Fruit fly (Drosophila melanogaster) whole organism, embryonic: ENCODE measurements around the gene CG42749.

Experiments used
- Antp ChIP-seq: fragments of 200-800 bp; sonication (Bioruptor generic); optimal IDR thresholded peaks from 3 replicates; lab custom pipeline; 2016; ENCODE audit warnings: missing biosample characterization, missing genetic modification characterization
- B-H2 ChIP-seq: fragments of 200-800 bp; sonication (Bioruptor generic); optimal IDR thresholded peaks from 2 replicates; lab custom pipeline; 2018; ENCODE audit warnings: missing biosample characterization, mild to moderate bottlenecking, missing genetic modification characterization
- CG10462 ChIP-seq: fragments of 200-800 bp; sonication (Bioruptor generic); optimal IDR thresholded peaks from 2 replicates; lab custom pipeline; 2016; ENCODE audit warnings: missing biosample characterization, missing genetic modification characterization
- CG13624 ChIP-seq: fragments of 200-800 bp; sonication (Bioruptor generic); optimal IDR thresholded peaks from 2 replicates; lab custom pipeline; 2016; ENCODE audit warnings: missing biosample characterization, missing genetic modification characterization
- CG13894 ChIP-seq: fragments of 200-800 bp; sonication (Bioruptor generic); optimal IDR thresholded peaks from 3 replicates; lab custom pipeline; 2018; ENCODE audit warnings: missing biosample characterization, mild to moderate bottlenecking, missing genetic modification characterization, moderate library complexity
- CG14014 ChIP-seq: fragments of 200-800 bp; sonication (Bioruptor generic); IDR thresholded peaks from 2 replicates; pipeline ENCODE4 v1.3.6; 2022; ENCODE audit warnings: missing biosample characterization, missing genetic modification characterization
- CG2120 ChIP-seq: fragments of 200-800 bp; sonication (Bioruptor generic); optimal IDR thresholded peaks from 3 replicates; lab custom pipeline; 2016; ENCODE audit warnings: missing biosample characterization, missing genetic modification characterization
- CG31224 ChIP-seq: fragments of 200-800 bp; sonication (Bioruptor generic); IDR thresholded peaks from 2 replicates; pipeline ENCODE4 v1.3.6; 2022; ENCODE audit warnings: missing biosample characterization, missing genetic modification characterization
- CG32772 ChIP-seq: fragments of 200-800 bp; sonication (Bioruptor generic); IDR thresholded peaks from 2 replicates; pipeline ENCODE4 v1.3.6; 2022; ENCODE audit warnings: missing biosample characterization, missing genetic modification characterization
- CG3281 ChIP-seq: fragments of 200-800 bp; sonication (Bioruptor generic); optimal IDR thresholded peaks from 3 replicates; lab custom pipeline; 2017; ENCODE audit warnings: missing biosample characterization, mild to moderate bottlenecking, missing genetic modification characterization
- CG34376 ChIP-seq: fragments of 200-800 bp; sonication (Bioruptor generic); optimal IDR thresholded peaks from 2 replicates; lab custom pipeline; 2018; ENCODE audit warnings: missing biosample characterization, mild to moderate bottlenecking, missing genetic modification characterization
- CG42726 ChIP-seq: fragments of 200-800 bp; sonication (Bioruptor generic); IDR thresholded peaks from 2 replicates; pipeline ENCODE4 v1.3.6; 2022; ENCODE audit warnings: missing biosample characterization, missing genetic modification characterization; ENCODE audit not compliant: partially characterized antibody
- CG5245 ChIP-seq: fragments of 200-800 bp; sonication (Bioruptor generic); optimal IDR thresholded peaks from 3 replicates; lab custom pipeline; 2016; ENCODE audit warnings: missing biosample characterization, missing genetic modification characterization
- CG6854 ChIP-seq: fragments of 200-800 bp; sonication (Bioruptor generic); optimal IDR thresholded peaks from 3 replicates; lab custom pipeline; 2017; ENCODE audit warnings: missing biosample characterization, mild to moderate bottlenecking, missing genetic modification characterization
- CG8924 ChIP-seq: fragments of 200-800 bp; optimal IDR thresholded peaks from 3 replicates; lab custom pipeline; 2019; ENCODE audit warnings: missing biosample characterization, mild to moderate bottlenecking, missing genetic modification characterization, moderate library complexity
- CG9609 ChIP-seq: fragments of 200-800 bp; sonication (Bioruptor generic); optimal IDR thresholded peaks from 3 replicates; lab custom pipeline; 2016; ENCODE audit warnings: missing biosample characterization, missing genetic modification characterization
- CG9797 ChIP-seq: fragments of 200-800 bp; sonication (Bioruptor generic); optimal IDR thresholded peaks from 3 replicates; lab custom pipeline; 2018; ENCODE audit warnings: missing biosample characterization, mild to moderate bottlenecking, missing genetic modification characterization
- CTCF ChIP-seq: fragments of 200-800 bp; sonication (Bioruptor generic); optimal IDR thresholded peaks from 2 replicates; lab custom pipeline; 2017; ENCODE audit warnings: missing biosample characterization, mild to moderate bottlenecking, missing genetic modification characterization, moderate library complexity
- CoRest ChIP-seq: fragments of 200-800 bp; sonication (Bioruptor generic); optimal IDR thresholded peaks from 3 replicates; lab custom pipeline; 2018; ENCODE audit warnings: missing biosample characterization, mild to moderate bottlenecking, missing genetic modification characterization, moderate library complexity
- Elba2 ChIP-seq: fragments of 200-800 bp; sonication (Bioruptor generic); optimal IDR thresholded peaks from 3 replicates; lab custom pipeline; 2016; ENCODE audit warnings: missing biosample characterization, missing genetic modification characterization
- Ets65A ChIP-seq: fragments of 200-800 bp; sonication (Bioruptor generic); peaks from one replicate; lab custom pipeline; 2016; ENCODE audit warnings: missing biosample characterization, missing genetic modification characterization
- Fer2 ChIP-seq: fragments of 200-800 bp; sonication (Bioruptor generic); optimal IDR thresholded peaks from 2 replicates; lab custom pipeline; 2018; ENCODE audit warnings: missing biosample characterization, mild to moderate bottlenecking, missing genetic modification characterization, moderate library complexity
- Gsc ChIP-seq: fragments of 200-800 bp; sonication (Bioruptor generic); IDR thresholded peaks from 2 replicates; pipeline ENCODE4 v1.3.6; 2022; ENCODE audit warnings: missing biosample characterization, missing genetic modification characterization
- H15 ChIP-seq: fragments of 200-800 bp; sonication (Bioruptor generic); IDR thresholded peaks from 3 replicates; pipeline ENCODE4 v1.3.6; 2022; ENCODE audit warnings: missing biosample characterization, missing genetic modification characterization
- Hmx ChIP-seq: fragments of 200-800 bp; sonication (Bioruptor generic); optimal IDR thresholded peaks from 2 replicates; lab custom pipeline; 2016; ENCODE audit warnings: missing biosample characterization, missing genetic modification characterization
- Hr39 ChIP-seq: fragments of >200 bp; optimal IDR thresholded peaks from 2 replicates; lab custom pipeline; 2017
- Kr ChIP-seq: fragments of 200-800 bp; sonication (Bioruptor generic); optimal IDR thresholded peaks from 2 replicates; lab custom pipeline; 2017; ENCODE audit warnings: missing biosample characterization, mild to moderate bottlenecking, missing genetic modification characterization
- Mes4 ChIP-seq: fragments of 200-800 bp; sonication (Bioruptor generic); optimal IDR thresholded peaks from 2 replicates; lab custom pipeline; 2016; ENCODE audit warnings: missing biosample characterization, missing genetic modification characterization
- Opbp ChIP-seq: fragments of 200-800 bp; sonication (Bioruptor generic); IDR thresholded peaks from 3 replicates; pipeline ENCODE4 v1.3.6; 2022; ENCODE audit warnings: missing biosample characterization, missing genetic modification characterization; ENCODE audit not compliant: partially characterized antibody
- Optix ChIP-seq: fragments of 200-800 bp; sonication (Bioruptor generic); IDR thresholded peaks from 3 replicates; pipeline ENCODE4 v1.3.6; 2022; ENCODE audit warnings: missing biosample characterization, missing genetic modification characterization
- Scr ChIP-seq: fragments of 200-800 bp; sonication (Bioruptor generic); IDR thresholded peaks from 2 replicates; pipeline ENCODE4 v1.3.6; 2022; ENCODE audit warnings: missing biosample characterization, missing genetic modification characterization; ENCODE audit not compliant: partially characterized antibody
- Sox100B ChIP-seq: fragments of 200-800 bp; sonication (Bioruptor generic); optimal IDR thresholded peaks from 3 replicates; lab custom pipeline; 2018; ENCODE audit warnings: missing biosample characterization, mild to moderate bottlenecking, missing genetic modification characterization
- ac ChIP-seq: fragments of 200-800 bp; sonication (Bioruptor generic); optimal IDR thresholded peaks from 3 replicates; lab custom pipeline; 2017; ENCODE audit warnings: missing biosample characterization, mild to moderate bottlenecking, missing genetic modification characterization
- croc ChIP-seq: fragments of 200-800 bp; sonication (Bioruptor generic); conservative IDR thresholded peaks from 3 replicates; pipeline ENCODE4 v1.3.6; 2022; ENCODE audit warnings: missing biosample characterization, missing genetic modification characterization
- cwo ChIP-seq: fragments of 200-800 bp; sonication (Bioruptor generic); optimal IDR thresholded peaks from 3 replicates; lab custom pipeline; 2017; ENCODE audit warnings: missing biosample characterization, missing genetic modification characterization, mild to moderate bottlenecking, moderate library complexity, missing genetic modification reagents
- fd64A ChIP-seq: fragments of 200-800 bp; sonication (Bioruptor generic); optimal IDR thresholded peaks from 3 replicates; lab custom pipeline; 2018; ENCODE audit warnings: missing biosample characterization, mild to moderate bottlenecking, missing genetic modification characterization
- gcm ChIP-seq: fragments of 200-800 bp; sonication (Bioruptor generic); optimal IDR thresholded peaks from 2 replicates; lab custom pipeline; 2019; ENCODE audit warnings: missing biosample characterization, mild to moderate bottlenecking, missing genetic modification characterization, moderate library complexity
- gro ChIP-seq: fragments of 200-800 bp; sonication (Bioruptor generic); optimal IDR thresholded peaks from 2 replicates; lab custom pipeline; 2016; ENCODE audit warnings: missing biosample characterization, missing genetic modification characterization
- h ChIP-seq: fragments of >200 bp; optimal IDR thresholded peaks from 2 replicates; lab custom pipeline; 2017
- hkb ChIP-seq, 2 experiments: fragments of 200-800 bp in 1 of 2; fragments of >200 bp in 1 of 2; sonication (Bioruptor generic) in 1 of 2; IDR thresholded peaks in 1 of 2; optimal IDR thresholded peaks in 1 of 2; 2 replicates each; pipeline versions ENCODE4 v1.3.6 to Lab custom; 2017 to 2022; ENCODE audit warnings: missing biosample characterization in 1 of 2, missing genetic modification characterization in 1 of 2
- kah ChIP-seq: fragments of 200-800 bp; sonication (Bioruptor generic); optimal IDR thresholded peaks from 2 replicates; lab custom pipeline; 2018; ENCODE audit warnings: missing biosample characterization, mild to moderate bottlenecking, missing genetic modification characterization
- klu ChIP-seq: fragments of 200-800 bp; sonication (Bioruptor generic); IDR thresholded peaks from 2 replicates; pipeline ENCODE4 v1.3.6; 2022; ENCODE audit warnings: missing biosample characterization, missing genetic modification characterization
- luna ChIP-seq: fragments of 200-800 bp; sonication (Bioruptor generic); optimal IDR thresholded peaks from 2 replicates; lab custom pipeline; 2016; ENCODE audit warnings: missing biosample characterization, missing genetic modification characterization
- mirr ChIP-seq: fragments of 200-800 bp; sonication (Bioruptor generic); optimal IDR thresholded peaks from 3 replicates; lab custom pipeline; 2018; ENCODE audit warnings: missing biosample characterization, mild to moderate bottlenecking, missing genetic modification characterization
- pb ChIP-seq: fragments of 200-800 bp; sonication (Bioruptor generic); optimal IDR thresholded peaks from 3 replicates; lab custom pipeline; 2016; ENCODE audit warnings: missing biosample characterization, missing genetic modification characterization
- peb ChIP-seq: fragments of 200-800 bp; sonication (Bioruptor generic); IDR thresholded peaks from 2 replicates; pipeline ENCODE4 v1.3.6; 2022; ENCODE audit warnings: missing biosample characterization, missing genetic modification characterization
- pho ChIP-seq: fragments of 200-800 bp; sonication (Bioruptor generic); optimal IDR thresholded peaks from 2 replicates; lab custom pipeline; 2016; ENCODE audit warnings: missing biosample characterization, missing genetic modification characterization
- so ChIP-seq: fragments of 200-800 bp; sonication (Bioruptor generic); IDR thresholded peaks from 3 replicates; pipeline ENCODE4 v1.3.6; 2022; ENCODE audit warnings: missing biosample characterization, missing genetic modification characterization
- ssp ChIP-seq: fragments of 200-800 bp; sonication (Bioruptor generic); IDR thresholded peaks from 2 replicates; pipeline ENCODE4 v1.3.6; 2022; ENCODE audit warnings: missing biosample characterization, missing genetic modification characterization
- tio ChIP-seq: fragments of 200-800 bp; sonication (Bioruptor generic); optimal IDR thresholded peaks from 2 replicates; lab custom pipeline; 2017; ENCODE audit warnings: missing biosample characterization, missing genetic modification characterization, inconsistent platforms
- trem ChIP-seq: fragments of 200-800 bp; optimal IDR thresholded peaks from 3 replicates; lab custom pipeline; 2019; ENCODE audit warnings: missing biosample characterization, mild to moderate bottlenecking, missing genetic modification characterization, moderate library complexity
- z ChIP-seq: fragments of 200-800 bp; sonication (Bioruptor generic); IDR thresholded peaks from 3 replicates; pipeline ENCODE4 v1.3.6; 2022; ENCODE audit warnings: missing biosample characterization, missing genetic modification characterization
- zfh2 ChIP-seq: fragments of 200-800 bp; sonication (Bioruptor generic); optimal IDR thresholded peaks from 2 replicates; lab custom pipeline; 2016; ENCODE audit warnings: missing biosample characterization, missing genetic modification characterization

The CG42749 gene

DNA sequence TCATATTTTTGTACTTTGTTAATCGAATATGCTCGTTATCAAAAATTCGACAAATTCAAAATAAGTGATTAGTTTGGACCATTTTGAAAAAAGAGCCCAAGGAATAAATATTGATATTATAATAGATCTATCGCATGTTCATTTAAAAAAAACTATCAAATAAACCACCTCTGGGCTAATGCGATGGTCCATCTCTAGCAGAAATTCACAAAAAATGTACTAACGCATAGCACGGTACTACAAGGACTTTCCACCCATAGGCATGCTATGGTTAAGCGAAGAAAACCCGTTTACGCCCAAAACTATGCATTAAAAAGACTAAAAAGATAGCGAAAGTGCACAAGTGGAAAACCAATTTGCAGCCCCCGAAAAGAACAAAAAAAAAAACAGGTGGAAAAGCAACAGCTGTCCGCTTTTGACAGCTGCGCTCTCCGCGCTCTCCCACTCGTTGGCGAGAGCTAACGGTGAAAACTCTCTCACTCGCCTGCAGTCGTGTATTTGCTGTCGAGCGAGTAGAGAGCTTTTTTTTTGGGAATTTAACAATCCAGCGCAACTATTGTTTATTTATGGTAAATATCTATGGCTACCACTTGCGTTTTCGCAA, 36.5 kb downstream of the CG42749 start, which contains the start of gene CanB (continued):
- TF ChIP-seq CG9797 (GFP tag; lab: Kevin White, UChicago) = peak; percentile 5
- TF ChIP-seq Sox100B (GFP tag; lab: Kevin White, UChicago) = no peak
- no peak for TF ChIP-seq CG32772
- no peak for TF ChIP-seq kah (GFP tag; lab: Kevin White, UChicago)
- no peak for TF ChIP-seq Ets65A (GFP tag; lab: Kevin White, UChicago)
- no peak for TF ChIP-seq zfh2 (GFP tag; lab: Kevin White, UChicago)
- peak; percentile 11 for TF ChIP-seq CoRest (tag; lab: Kevin White, UChicago)
- peak; percentile 53; the same call in 2 of the 3 replicates for TF ChIP-seq Opbp
- no peak for TF ChIP-seq luna (GFP tag; lab: Kevin White, UChicago)
- TF ChIP-seq gro = peak; percentile 31
- no peak for TF ChIP-seq CG6854 (GFP tag; lab: Kevin White, UChicago)
- TF ChIP-seq z = no peak
- TF ChIP-seq H15 (GFP tag; lab: Robert Waterston, UW) = no peak
- TF ChIP-seq trem (tag; lab: Kevin White, UChicago) = no peak
- no peak for TF ChIP-seq croc (GFP tag; lab: Robert Waterston, UW)
- no peak for TF ChIP-seq CG3281 (GFP tag; lab: Kevin White, UChicago)
- no peak for TF ChIP-seq Hr39
- no peak for TF ChIP-seq hkb (optimal IDR thresholded peaks at IDR 0.05; lab: Kevin White, UChicago)
- TF ChIP-seq hkb (GFP tag; IDR thresholded peaks at IDR 0.05; lab: Robert Waterston, UW) = 0 out of 2 replicates have a peak, but pooled peaks have one; percentile 28
- TF ChIP-seq h (lab: Kevin White, UChicago) = no peak
- TF ChIP-seq CG5245 = no peak
- no peak for TF ChIP-seq CTCF (GFP tag; lab: Kevin White, UChicago)
- no peak for TF ChIP-seq Gsc (GFP tag; lab: Robert Waterston, UW)
- TF ChIP-seq Scr (GFP tag; lab: Robert Waterston, UW) = peak; percentile 72
- TF ChIP-seq CG14014 (GFP tag; lab: Robert Waterston, UW) = no peak
- TF ChIP-seq cwo (GFP tag; lab: Kevin White, UChicago) = no peak
- no peak for TF ChIP-seq Optix (GFP tag; lab: Robert Waterston, UW)
- no peak for TF ChIP-seq pb (GFP tag; lab: Kevin White, UChicago)
- no peak for TF ChIP-seq gcm (GFP tag; lab: Kevin White, UChicago)
- TF ChIP-seq so (GFP tag; lab: Robert Waterston, UW) = no peak
- no peak for TF ChIP-seq CG8924 (tag; lab: Kevin White, UChicago)
- TF ChIP-seq ssp = no peak
- TF ChIP-seq Kr (GFP tag; lab: Kevin White, UChicago) = no peak
- TF ChIP-seq tio (GFP tag; lab: Kevin White, UChicago) = no peak
- TF ChIP-seq peb (GFP tag; lab: Robert Waterston, UW) = no peak
- no peak for TF ChIP-seq Mes4 (GFP tag; lab: Kevin White, UChicago)
- TF ChIP-seq B-H2 (GFP tag; lab: Kevin White, UChicago) = no peak
- no peak for TF ChIP-seq Antp
- TF ChIP-seq CG42726 = no peak
- no peak for TF ChIP-seq mirr (GFP tag; lab: Kevin White, UChicago)
- no peak for TF ChIP-seq CG31224 (GFP tag; lab: Robert Waterston, UW)
- TF ChIP-seq CG13894 (tag; lab: Kevin White, UChicago) = no peak
- TF ChIP-seq Fer2 = no peak
- TF ChIP-seq CG9609 (GFP tag; lab: Kevin White, UChicago) = no peak
- no peak for TF ChIP-seq Hmx (GFP tag; lab: Kevin White, UChicago)
- no peak for TF ChIP-seq CG10462 (GFP tag; lab: Kevin White, UChicago)
- no peak for TF ChIP-seq CG34376 (GFP tag; lab: Kevin White, UChicago)
- TF ChIP-seq klu (GFP tag; lab: Robert Waterston, UW) = no peak
- TF ChIP-seq fd64A (GFP tag; lab: Kevin White, UChicago) = no peak
- TF ChIP-seq ac (GFP tag; lab: Kevin White, UChicago) = no peak
- no peak for TF ChIP-seq pho
- TF ChIP-seq CG2120 (GFP tag; lab: Kevin White, UChicago) = peak; percentile 28
- TF ChIP-seq Elba2 (GFP tag; lab: Kevin White, UChicago) = no peak
- TF ChIP-seq CG13624 (GFP tag; lab: Kevin White, UChicago) = peak; percentile 21
